Worm (Caenorhabditis elegans) whole organism, young adult: ENCODE data around the gene srh-5.

Source experiments
- F33H1.4 ChIP-seq: fragments of 200-800 bp; sonication (Bioruptor generic); IDR thresholded peaks from 2 replicates; pipeline ENCODE4 v1.3.6; 2022; ENCODE audit warnings: missing genetic modification reagents, missing genetic modification characterization, missing compliant biosample characterization
- F55B11.4 ChIP-seq: sonication (generic microtip); optimal IDR thresholded peaks from 2 replicates; lab custom pipeline; 2016; ENCODE audit warnings: missing compliant biosample characterization, missing genetic modification characterization, borderline replicate concordance; ENCODE audit not compliant: insufficient read depth
- dpff-1 ChIP-seq: sonication (generic microtip); optimal IDR thresholded peaks from 2 replicates; lab custom pipeline; 2017; ENCODE audit warnings: mild to moderate bottlenecking, missing genetic modification characterization, missing compliant biosample characterization
- egrh-3 ChIP-seq: fragments of 200-800 bp; sonication (Bioruptor generic); IDR thresholded peaks from 2 replicates; pipeline ENCODE4 v1.3.6; 2022; ENCODE audit warnings: missing genetic modification reagents, missing genetic modification characterization, missing compliant biosample characterization
- snpc-4 ChIP-seq, 5 experiments: fragments of 150-350 bp in 1 of 5; sonication (generic microtip) in 4 of 5; optimal IDR thresholded peaks; 2 replicates each; lab custom pipeline; 2014 to 2018; ENCODE audit warnings: missing genetic modification characterization in 5 of 5, missing biosample characterization in 3 of 5, antibody characterized with exemption in 2 of 5, mild to moderate bottlenecking in 2 of 5, missing compliant biosample characterization in 2 of 5, missing genotype in 2 of 5, moderate library complexity in 2 of 5, missing genetic modification reagents in 1 of 5
- xnd-1 ChIP-seq: sonication (generic microtip); optimal IDR thresholded peaks from 2 replicates; lab custom pipeline; 2016; ENCODE audit warnings: missing genotype, missing genetic modification reagents, missing genetic modification characterization, missing compliant biosample characterization

ce11 chrV:1734569-1734968 lies 49.1 kb downstream of the srh-5 start, which contains the start of gene str-160:
- TF ChIP-seq egrh-3 (no peak), F33H1.4 (GFP tag; lab: Robert Waterston, UW) (no peak), snpc-4 (GFP tag; optimal IDR thresholded peaks at IDR 0.05; lab: Kevin White, UChicago) (no peak), snpc-4 (tag; optimal IDR thresholded peaks at IDR 0.05; lab: Kevin White, UChicago) (no peak), F55B11.4 (tag; lab: Kevin White, UChicago) (no peak), xnd-1 (tag; lab: Kevin White, UChicago) (no peak), dpff-1 (tag; lab: Kevin White, UChicago) (no peak)
